Fruit fly (Drosophila melanogaster) whole organism, embryonic: Measurements from ENCODE around the gene CG46311.
A peak's percentile ranks its signal among the peaks of the same experiment; 100 is the strongest.

ENCODE experiments used
- CG10274 ChIP-seq: fragments of 200-800 bp; sonication (Bioruptor generic); optimal IDR thresholded peaks from 3 replicates; lab custom pipeline; 2017; ENCODE audit warnings: missing biosample characterization, mild to moderate bottlenecking, missing genetic modification characterization
- CG10321 ChIP-seq: fragments of 200-800 bp; sonication (Bioruptor generic); IDR thresholded peaks from 2 replicates; pipeline ENCODE4 v1.3.6; 2022; ENCODE audit warnings: missing biosample characterization, missing genetic modification characterization
- CG10366 ChIP-seq: fragments of 200-800 bp; sonication (Bioruptor generic); IDR thresholded peaks from 2 replicates; pipeline ENCODE4 v1.3.6; 2022; ENCODE audit warnings: missing biosample characterization, missing genetic modification characterization
- CG12155 ChIP-seq: fragments of 200-800 bp; sonication (Bioruptor generic); optimal IDR thresholded peaks from 3 replicates; lab custom pipeline; 2016; ENCODE audit warnings: missing biosample characterization, missing genetic modification characterization
- CG12942 ChIP-seq: fragments of 200-800 bp; sonication (Bioruptor generic); optimal IDR thresholded peaks from 3 replicates; lab custom pipeline; 2016; ENCODE audit warnings: missing biosample characterization, missing genetic modification characterization
- CG13123 ChIP-seq: fragments of 200-800 bp; sonication (Bioruptor generic); optimal IDR thresholded peaks from 2 replicates; lab custom pipeline; 2016; ENCODE audit warnings: missing biosample characterization, missing genetic modification characterization
- CG13296 ChIP-seq: fragments of 200-800 bp; sonication (Bioruptor generic); optimal IDR thresholded peaks from 3 replicates; lab custom pipeline; 2018; ENCODE audit warnings: missing biosample characterization, mild to moderate bottlenecking, missing genetic modification characterization
- CG17186 ChIP-seq: fragments of 200-800 bp; sonication (Bioruptor generic); optimal IDR thresholded peaks from 3 replicates; lab custom pipeline; 2017; ENCODE audit warnings: missing biosample characterization, missing genetic modification reagents, missing genetic modification characterization
- CG17361 ChIP-seq: fragments of 200-800 bp; sonication (Bioruptor generic); IDR thresholded peaks from 3 replicates; pipeline ENCODE4 v1.3.6; 2022; ENCODE audit warnings: missing biosample characterization, missing genetic modification characterization
- CG1792 ChIP-seq: fragments of 200-800 bp; sonication (Bioruptor generic); optimal IDR thresholded peaks from 2 replicates; lab custom pipeline; 2016; ENCODE audit warnings: missing biosample characterization, missing genetic modification characterization
- CG18476 ChIP-seq: fragments of 200-800 bp; sonication (Bioruptor generic); optimal IDR thresholded peaks from 2 replicates; lab custom pipeline; 2016; ENCODE audit warnings: missing biosample characterization, mild to moderate bottlenecking, missing genetic modification characterization
- CG2202 ChIP-seq: fragments of 200-800 bp; sonication (Bioruptor generic); optimal IDR thresholded peaks from 2 replicates; lab custom pipeline; 2018; ENCODE audit warnings: missing biosample characterization, mild to moderate bottlenecking, missing genetic modification characterization
- CG2712 ChIP-seq: fragments of 200-800 bp; optimal IDR thresholded peaks from 3 replicates; lab custom pipeline; 2019; ENCODE audit warnings: missing biosample characterization, mild to moderate bottlenecking, missing genetic modification characterization, moderate library complexity
- CG2889 ChIP-seq: fragments of 200-800 bp; sonication (Bioruptor generic); IDR thresholded peaks from 3 replicates; pipeline ENCODE4 v1.3.6; 2022; ENCODE audit warnings: missing biosample characterization, missing genetic modification characterization
- CG31365 ChIP-seq: fragments of 200-800 bp; sonication (Bioruptor generic); optimal IDR thresholded peaks from 2 replicates; lab custom pipeline; 2018; ENCODE audit warnings: missing biosample characterization, mild to moderate bottlenecking, missing genetic modification characterization
- CG32772 ChIP-seq: fragments of 200-800 bp; sonication (Bioruptor generic); IDR thresholded peaks from 2 replicates; pipeline ENCODE4 v1.3.6; 2022; ENCODE audit warnings: missing biosample characterization, missing genetic modification characterization
- CG3281 ChIP-seq: fragments of 200-800 bp; sonication (Bioruptor generic); optimal IDR thresholded peaks from 3 replicates; lab custom pipeline; 2017; ENCODE audit warnings: missing biosample characterization, mild to moderate bottlenecking, missing genetic modification characterization
- CG34224 ChIP-seq: fragments of 200-800 bp; sonication (Bioruptor generic); IDR thresholded peaks from 3 replicates; pipeline ENCODE4 v1.3.6; 2022; ENCODE audit warnings: missing biosample characterization, missing genetic modification characterization; ENCODE audit not compliant: partially characterized antibody
- CG4404 ChIP-seq: fragments of 200-800 bp; sonication (Bioruptor generic); IDR thresholded peaks from 2 replicates; pipeline ENCODE4 v1.3.6; 2022; ENCODE audit warnings: missing biosample characterization, missing genetic modification characterization
- CG4617 ChIP-seq: fragments of 200-800 bp; sonication (Bioruptor generic); optimal IDR thresholded peaks from 3 replicates; lab custom pipeline; 2016; ENCODE audit warnings: missing biosample characterization, missing genetic modification characterization, borderline replicate concordance
- CG4707 ChIP-seq: fragments of 200-800 bp; sonication (Bioruptor generic); optimal IDR thresholded peaks from 2 replicates; lab custom pipeline; 2018; ENCODE audit warnings: missing biosample characterization, mild to moderate bottlenecking, missing genetic modification characterization, moderate library complexity
- CG6654 ChIP-seq: fragments of 200-800 bp; sonication (Bioruptor generic); optimal IDR thresholded peaks from 2 replicates; lab custom pipeline; 2017; ENCODE audit warnings: missing biosample characterization, mild to moderate bottlenecking, missing genetic modification characterization
- CG6854 ChIP-seq: fragments of 200-800 bp; sonication (Bioruptor generic); optimal IDR thresholded peaks from 3 replicates; lab custom pipeline; 2017; ENCODE audit warnings: missing biosample characterization, mild to moderate bottlenecking, missing genetic modification characterization
- CG7987 ChIP-seq: fragments of 200-800 bp; sonication (Bioruptor generic); optimal IDR thresholded peaks from 2 replicates; lab custom pipeline; 2018; ENCODE audit warnings: missing biosample characterization, mild to moderate bottlenecking, missing genetic modification characterization, moderate library complexity
- CG8388 ChIP-seq: fragments of 200-800 bp; sonication (Bioruptor generic); optimal IDR thresholded peaks from 2 replicates; lab custom pipeline; 2019; ENCODE audit warnings: missing biosample characterization, mild to moderate bottlenecking, missing genetic modification characterization, moderate library complexity
- CG8478 ChIP-seq: fragments of >200 bp; optimal IDR thresholded peaks from 2 replicates; lab custom pipeline; 2018
- Hey ChIP-seq: fragments of 200-800 bp; sonication (Bioruptor generic); optimal IDR thresholded peaks from 3 replicates; lab custom pipeline; 2018; ENCODE audit warnings: missing biosample characterization, mild to moderate bottlenecking, missing genetic modification characterization
- Hmx ChIP-seq: fragments of 200-800 bp; sonication (Bioruptor generic); optimal IDR thresholded peaks from 2 replicates; lab custom pipeline; 2016; ENCODE audit warnings: missing biosample characterization, missing genetic modification characterization
- Mad ChIP-seq: fragments of 200-800 bp; sonication (Bioruptor generic); optimal IDR thresholded peaks from 2 replicates; lab custom pipeline; 2016; ENCODE audit warnings: missing biosample characterization, missing genetic modification characterization
- Nf-YB ChIP-seq: fragments of 200-800 bp; sonication (Bioruptor generic); optimal IDR thresholded peaks from 3 replicates; lab custom pipeline; 2019; ENCODE audit warnings: missing biosample characterization, mild to moderate bottlenecking, missing genetic modification characterization, moderate library complexity
- Oaz ChIP-seq: fragments of 200-800 bp; sonication (Bioruptor generic); IDR thresholded peaks from 2 replicates; pipeline ENCODE4 v1.3.6; 2022; ENCODE audit warnings: missing biosample characterization, missing genetic modification characterization
- Sry-δ ChIP-seq: fragments of 200-800 bp; sonication (Bioruptor generic); optimal IDR thresholded peaks from 2 replicates; lab custom pipeline; 2016; ENCODE audit warnings: missing biosample characterization, missing genetic modification characterization
- ase ChIP-seq: fragments of 200-800 bp; sonication (Bioruptor generic); IDR thresholded peaks from 3 replicates; pipeline ENCODE4 v1.3.6; 2022; ENCODE audit warnings: missing biosample characterization, missing genetic modification characterization
- bbx ChIP-seq: fragments of 200-800 bp; sonication (Bioruptor generic); IDR thresholded peaks from 2 replicates; pipeline ENCODE4 v1.3.6; 2022; ENCODE audit warnings: missing biosample characterization, missing genetic modification characterization; ENCODE audit not compliant: partially characterized antibody
- bowl ChIP-seq: fragments of 200-800 bp; sonication (Bioruptor generic); IDR thresholded peaks from 2 replicates; pipeline ENCODE4 v1.3.6; 2022; ENCODE audit warnings: missing biosample characterization, missing genetic modification characterization
- chinmo ChIP-seq: fragments of 200-800 bp; sonication (Bioruptor generic); IDR thresholded peaks from 4 replicates; pipeline ENCODE4 v1.3.6; 2022; ENCODE audit warnings: missing biosample characterization, missing genetic modification characterization; ENCODE audit not compliant: partially characterized antibody
- ems ChIP-seq: fragments of 200-800 bp; sonication (Bioruptor generic); optimal IDR thresholded peaks from 3 replicates; lab custom pipeline; 2016; ENCODE audit warnings: missing biosample characterization, missing genetic modification characterization
- fd96Cb ChIP-seq: fragments of 200-800 bp; sonication (Bioruptor generic); optimal IDR thresholded peaks from 2 replicates; lab custom pipeline; 2018; ENCODE audit warnings: missing biosample characterization, mild to moderate bottlenecking, missing genetic modification characterization, moderate library complexity
- hb ChIP-seq: fragments of 200-800 bp; sonication (Bioruptor generic); IDR thresholded peaks from 3 replicates; pipeline ENCODE4 v1.3.6; 2022; ENCODE audit warnings: missing biosample characterization, missing genetic modification characterization; ENCODE audit not compliant: partially characterized antibody
- jigr1 ChIP-seq: fragments of 200-800 bp; sonication (Bioruptor generic); IDR thresholded peaks from 3 replicates; pipeline ENCODE4 v1.3.6; 2022; ENCODE audit warnings: missing biosample characterization, missing genetic modification characterization
- kay ChIP-seq: fragments of 200-800 bp; sonication (Bioruptor generic); optimal IDR thresholded peaks from 2 replicates; lab custom pipeline; 2016; ENCODE audit warnings: missing biosample characterization, missing genetic modification characterization
- ken ChIP-seq: fragments of 200-800 bp; sonication (Bioruptor generic); IDR thresholded peaks from 3 replicates; pipeline ENCODE4 v1.3.6; 2022; ENCODE audit warnings: missing biosample characterization, missing genetic modification characterization
- lbe ChIP-seq: fragments of 200-800 bp; sonication (Bioruptor generic); optimal IDR thresholded peaks from 2 replicates; lab custom pipeline; 2016; ENCODE audit warnings: missing biosample characterization, mild to moderate bottlenecking, missing genetic modification characterization
- lmd ChIP-seq: fragments of 200-800 bp; sonication (Bioruptor generic); IDR thresholded peaks from 2 replicates; pipeline ENCODE4 v1.3.6; 2022; ENCODE audit warnings: missing biosample characterization, missing genetic modification characterization
- pfk ChIP-seq: fragments of 200-800 bp; sonication (Bioruptor generic); optimal IDR thresholded peaks from 2 replicates; lab custom pipeline; 2018; ENCODE audit warnings: missing biosample characterization, mild to moderate bottlenecking, missing genetic modification characterization, moderate library complexity
- seq ChIP-seq: fragments of 200-800 bp; sonication (Bioruptor generic); IDR thresholded peaks from 2 replicates; pipeline ENCODE4 v1.3.6; 2022; ENCODE audit warnings: missing biosample characterization, missing genetic modification characterization
- sob ChIP-seq: fragments of 200-800 bp; sonication (Bioruptor generic); IDR thresholded peaks from 2 replicates; pipeline ENCODE4 v1.3.6; 2022; ENCODE audit warnings: missing biosample characterization, missing genetic modification characterization
- sqz ChIP-seq: fragments of 200-800 bp; sonication (Bioruptor generic); optimal IDR thresholded peaks from 3 replicates; lab custom pipeline; 2018; ENCODE audit warnings: missing biosample characterization, mild to moderate bottlenecking, missing genetic modification characterization
- sr ChIP-seq: fragments of 200-800 bp; sonication (Bioruptor generic); IDR thresholded peaks from 3 replicates; pipeline ENCODE4 v1.3.6; 2022; ENCODE audit warnings: missing biosample characterization, missing genetic modification characterization
- usp ChIP-seq: fragments of >200 bp; optimal IDR thresholded peaks from 2 replicates; lab custom pipeline; 2017; ENCODE audit warnings: missing biosample characterization, missing genetic modification characterization
- z ChIP-seq: fragments of 200-800 bp; sonication (Bioruptor generic); IDR thresholded peaks from 3 replicates; pipeline ENCODE4 v1.3.6; 2022; ENCODE audit warnings: missing biosample characterization, missing genetic modification characterization

Gene CG46311

dm6 chrX:13624334-13625079 is 60.9 kb downstream of the CG46311 start, which contains the start of the genes CG2691 and NFAT (continued):
- TF ChIP-seq CG31365 (tag; lab: Kevin White, UChicago): no peak
- no peak for TF ChIP-seq sob (GFP tag; lab: Robert Waterston, UW)
- TF ChIP-seq CG3281 (GFP tag; lab: Kevin White, UChicago): no peak
- TF ChIP-seq sqz (GFP tag; lab: Kevin White, UChicago): peak; percentile 80
- TF ChIP-seq CG4617 (GFP tag; lab: Kevin White, UChicago): peak; percentile 94
- no peak for TF ChIP-seq Hey (tag; lab: Kevin White, UChicago)
- TF ChIP-seq CG32772: no peak
- no peak for TF ChIP-seq CG6654
- TF ChIP-seq Oaz (GFP tag; lab: Robert Waterston, UW): no peak
- TF ChIP-seq CG17361 (GFP tag; lab: Robert Waterston, UW): 0 out of 3 replicates have a peak, but pooled peaks have one; percentile 22
- peak; percentile 63 for TF ChIP-seq Sry-δ (GFP tag; lab: Kevin White, UChicago)
- no peak for TF ChIP-seq Mad
- no peak for TF ChIP-seq lbe (GFP tag; lab: Kevin White, UChicago)
- peak; percentile 76 for TF ChIP-seq CG10321 (GFP tag; lab: Robert Waterston, UW)
- no peak for TF ChIP-seq jigr1 (GFP tag; lab: Robert Waterston, UW)
- no peak for TF ChIP-seq CG2889 (GFP tag; lab: Robert Waterston, UW)
- TF ChIP-seq fd96Cb (tag; lab: Kevin White, UChicago): no peak
- no peak for TF ChIP-seq CG8478 (lab: Kevin White, UChicago)
- peak; percentile 52; the same call in 1 of the 2 replicates for TF ChIP-seq bbx
- 0 out of 4 replicates have a peak, but pooled peaks have one; percentile 76 for TF ChIP-seq chinmo (GFP tag; lab: Robert Waterston, UW)
- TF ChIP-seq CG4707: no peak
- no peak for TF ChIP-seq CG12942 (GFP tag; lab: Kevin White, UChicago)
- no peak for TF ChIP-seq CG18476 (GFP tag; lab: Kevin White, UChicago)
- TF ChIP-seq CG10366 (GFP tag; lab: Robert Waterston, UW): no peak
- TF ChIP-seq seq (GFP tag; lab: Robert Waterston, UW): no peak
- no peak for TF ChIP-seq usp (GFP tag; lab: Kevin White, UChicago)
- 0 out of 3 replicates have a peak, but pooled peaks have one; percentile 40 for TF ChIP-seq sr
- TF ChIP-seq CG12155 (GFP tag; lab: Kevin White, UChicago): no peak
- no peak for TF ChIP-seq CG13296
- no peak for TF ChIP-seq CG13123 (GFP tag; lab: Kevin White, UChicago)
- TF ChIP-seq CG8388: no peak
- no peak for TF ChIP-seq z
- TF ChIP-seq kay: no peak
- TF ChIP-seq ken (GFP tag; lab: Robert Waterston, UW): no peak
- peak; percentile 69; the same call in 2 of the 3 replicates for TF ChIP-seq hb (GFP tag; lab: Robert Waterston, UW)
- TF ChIP-seq CG2712 (tag; lab: Kevin White, UChicago): no peak
- peak; percentile 40 for TF ChIP-seq CG6854 (GFP tag; lab: Kevin White, UChicago)
- TF ChIP-seq ase: no peak
- no peak for TF ChIP-seq CG2202 (tag; lab: Kevin White, UChicago)
- no peak for TF ChIP-seq Nf-YB (GFP tag; lab: Kevin White, UChicago)
- TF ChIP-seq CG7987: no peak
- TF ChIP-seq pfk: no peak
- TF ChIP-seq Hmx (GFP tag; lab: Kevin White, UChicago): no peak
- no peak for TF ChIP-seq lmd (GFP tag; lab: Robert Waterston, UW)
- no peak for TF ChIP-seq ems (GFP tag; lab: Kevin White, UChicago)
- TF ChIP-seq CG4404 (GFP tag; lab: Robert Waterston, UW): no peak
- TF ChIP-seq bowl (GFP tag; lab: Robert Waterston, UW): no peak
- peak; percentile 71; the same call in 2 of the 3 replicates for TF ChIP-seq CG34224 (GFP tag; lab: Robert Waterston, UW)
- TF ChIP-seq CG1792: no peak
- TF ChIP-seq CG17186 (GFP tag; lab: Kevin White, UChicago): no peak
- TF ChIP-seq CG10274 (GFP tag; lab: Kevin White, UChicago): no peak
